Fruit fly (Drosophila melanogaster): ENCODE data around the gene CadN.

Gene CadN

DNA sequence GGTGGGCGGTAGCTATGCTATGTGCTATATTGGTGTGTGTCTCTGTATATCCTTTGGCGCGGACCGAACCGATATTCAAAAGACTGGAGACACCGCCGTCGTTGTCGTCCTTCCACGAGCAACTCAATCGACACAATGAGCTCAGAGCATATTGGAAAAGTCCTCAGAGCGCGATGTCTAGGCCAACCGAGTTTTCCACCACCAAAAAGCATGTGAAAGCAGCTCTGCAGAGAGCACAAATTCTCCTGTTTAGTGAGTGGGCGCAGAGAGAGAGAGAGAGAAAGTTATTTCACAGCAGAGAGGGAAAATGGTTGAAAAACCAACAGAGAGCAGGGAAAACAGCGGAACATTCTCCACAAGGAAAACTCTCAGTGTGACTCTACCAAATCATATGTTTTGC is 25.7 kb downstream of the CadN start (continued):
- no peak for TF ChIP-seq lov (optimal IDR thresholded peaks at IDR 0.05)
- 0 out of 3 replicates have a peak, but pooled peaks have one; percentile 42 for TF ChIP-seq lov (GFP tag; IDR thresholded peaks at IDR 0.05)
- TF ChIP-seq Ptx1 (GFP tag; IDR thresholded peaks at IDR 0.05), result no peak
- peak; percentile 53 for TF ChIP-seq pros (GFP tag; optimal IDR thresholded peaks at IDR 0.05)
- TF ChIP-seq CG34422 (GFP tag; IDR thresholded peaks at IDR 0.05), result peak; percentile 44; the same call in 1 of the 3 replicates
- TF ChIP-seq Deaf1 (tag; optimal IDR thresholded peaks at IDR 0.05), result peak; percentile 30
- peak; percentile 82 for TF ChIP-seq Jarid2 (GFP tag; optimal IDR thresholded peaks at IDR 0.05)
- TF ChIP-seq NK7.1 (GFP tag; optimal IDR thresholded peaks at IDR 0.05), result no peak
- TF ChIP-seq CG2678 (tag; optimal IDR thresholded peaks at IDR 0.05), result no peak
- TF ChIP-seq Oli (tag; optimal IDR thresholded peaks at IDR 0.05), result no peak

DNA sequence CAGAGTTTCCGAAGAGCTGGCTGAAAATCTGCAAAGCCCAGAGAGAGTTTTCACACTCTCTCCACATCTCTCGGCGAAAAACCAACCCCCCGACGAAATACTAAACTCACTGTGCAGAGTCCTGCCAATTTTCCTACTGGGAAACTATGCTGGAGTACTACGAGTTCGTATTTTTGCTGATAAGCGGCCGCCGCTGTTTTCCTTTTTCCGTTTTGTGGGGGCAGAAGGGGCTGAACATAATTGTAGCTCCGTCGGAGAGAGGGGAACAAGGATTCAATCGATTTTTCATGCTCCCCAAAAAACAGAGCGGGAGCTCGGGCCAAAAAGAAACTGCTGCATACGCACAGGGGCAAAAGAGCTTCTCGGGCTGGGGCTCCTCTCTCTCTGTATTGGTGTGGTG is 26.9 kb downstream of the CadN start:
- TF ChIP-seq exex (tag; optimal IDR thresholded peaks at IDR 0.05) (no peak), CG10462 (GFP tag; optimal IDR thresholded peaks at IDR 0.05) (no peak), abd-A (tag; optimal IDR thresholded peaks at IDR 0.05) (peak; percentile 84), Trl (optimal IDR thresholded peaks at IDR 0.05) (peak; percentile 40 to 68), Trl (GFP tag; optimal IDR thresholded peaks at IDR 0.05) (no peak), nau (GFP tag; optimal IDR thresholded peaks at IDR 0.05) (no peak), zfh1 (GFP tag; IDR thresholded peaks at IDR 0.05) (no peak), fru (optimal IDR thresholded peaks at IDR 0.05) (no peak), Xrp1 (GFP tag; IDR thresholded peaks at IDR 0.05) (0 out of 2 replicates have a peak, but pooled peaks have one; percentile 6), al (GFP tag; IDR thresholded peaks at IDR 0.05) (no peak), CG16863 (GFP tag; optimal IDR thresholded peaks at IDR 0.05) (no peak), seq (GFP tag; IDR thresholded peaks at IDR 0.05) (peak; percentile 53; the same call in 1 of the 2 replicates), zfh2 (GFP tag; optimal IDR thresholded peaks at IDR 0.05) (no peak), CG6791 (GFP tag; IDR thresholded peaks at IDR 0.05; ENCODE audit: partially characterized antibody) (no peak), CG2889 (GFP tag; IDR thresholded peaks at IDR 0.05) (no peak), HHEX (GFP tag; optimal IDR thresholded peaks at IDR 0.05) (no peak), CG13894 (tag; optimal IDR thresholded peaks at IDR 0.05) (peak; percentile 72), wek (GFP tag; optimal IDR thresholded peaks at IDR 0.05) (no peak), fd3F (GFP tag; optimal IDR thresholded peaks at IDR 0.05) (no peak), CG14860 (GFP tag; IDR thresholded peaks at IDR 0.05; ENCODE audit: partially characterized antibody) (no peak), Fer1 (GFP tag; optimal IDR thresholded peaks at IDR 0.05) (peak; percentile 6), org-1 (GFP tag; optimal IDR thresholded peaks at IDR 0.05) (no peak), CG2678 (tag; optimal IDR thresholded peaks at IDR 0.05) (no peak), gsb-n (tag; optimal IDR thresholded peaks at IDR 0.05) (no peak), cg (GFP tag; optimal IDR thresholded peaks at IDR 0.05) (peak; percentile 53), Hr51 (GFP tag; optimal IDR thresholded peaks at IDR 0.05) (no peak), nerfin-1 (tag; optimal IDR thresholded peaks at IDR 0.05) (peak; percentile 18), CG1602 (GFP tag; optimal IDR thresholded peaks at IDR 0.05) (no peak), CG18599 (GFP tag; optimal IDR thresholded peaks at IDR 0.05) (peak; percentile 48), CG15514 (GFP tag; optimal IDR thresholded peaks at IDR 0.05) (no peak), scrt (GFP tag; optimal IDR thresholded peaks at IDR 0.05) (peak; percentile 20), pfk (GFP tag; optimal IDR thresholded peaks at IDR 0.05) (peak; percentile 32), Adf1 (GFP tag; IDR thresholded peaks at IDR 0.05) (peak; percentile 15; the same call in 1 of the 2 replicates), CG6813 (GFP tag; optimal IDR thresholded peaks at IDR 0.05) (no peak), CG1603 (tag; optimal IDR thresholded peaks at IDR 0.05) (no peak), onecut (GFP tag; IDR thresholded peaks at IDR 0.05) (peak; percentile 98), CG3065 (GFP tag; optimal IDR thresholded peaks at IDR 0.05) (no peak), Ets65A (GFP tag) (peak; percentile 13), crol (GFP tag; IDR thresholded peaks at IDR 0.05) (peak; percentile 69), cwo (GFP tag; optimal IDR thresholded peaks at IDR 0.05) (no peak), Dll (GFP tag; IDR thresholded peaks at IDR 0.05; ENCODE audit: partially characterized antibody) (no peak)
